Fruit fly (Drosophila melanogaster) whole organism, adult: ENCODE measurements around the gene CG31827.
"Not testable (repeated sequence)": the region's sequence is repeated elsewhere in the genome, so short reads cannot be mapped to it uniquely, and the experiment has no call there.

ENCODE experiments used
- CG11617 ChIP-seq: fragments of 200-800 bp; sonication (Bioruptor generic); optimal IDR thresholded peaks from 2 replicates; lab custom pipeline; 2017; ENCODE audit warnings: mild to moderate bottlenecking, missing biosample characterization, missing genetic modification reagents, missing genetic modification characterization
- CG12768 ChIP-seq: fragments of 200-800 bp; sonication (Bioruptor generic); optimal IDR thresholded peaks from 2 replicates; lab custom pipeline; 2017; ENCODE audit warnings: missing biosample characterization, missing genetic modification characterization, mild to moderate bottlenecking, moderate library complexity, missing genetic modification reagents
- CG33017 ChIP-seq: fragments of 200-800 bp; sonication (Bioruptor generic); optimal IDR thresholded peaks from 2 replicates; lab custom pipeline; 2018; ENCODE audit warnings: missing biosample characterization, mild to moderate bottlenecking, missing genetic modification characterization, moderate library complexity
- CG7101 ChIP-seq: fragments of 200-800 bp; sonication (Bioruptor generic); optimal IDR thresholded peaks from 2 replicates; lab custom pipeline; 2018; ENCODE audit warnings: missing biosample characterization, mild to moderate bottlenecking, missing genetic modification characterization, moderate library complexity
- Crg-1 ChIP-seq: fragments of 200-800 bp; sonication (Bioruptor generic); optimal IDR thresholded peaks from 2 replicates; lab custom pipeline; 2016; ENCODE audit warnings: missing biosample characterization, missing genetic modification characterization
- Mnt ChIP-seq: fragments of 200-800 bp; sonication (Bioruptor generic); optimal IDR thresholded peaks from 2 replicates; lab custom pipeline; 2016; ENCODE audit warnings: missing biosample characterization, mild to moderate bottlenecking, missing genetic modification characterization
- kay ChIP-seq: fragments of 200-800 bp; sonication (Bioruptor generic); peaks from one replicate; lab custom pipeline; 2016; ENCODE audit warnings: missing biosample characterization, missing genetic modification characterization, borderline replicate concordance
- pad ChIP-seq: fragments of 200-800 bp; sonication (Bioruptor generic); optimal IDR thresholded peaks from 3 replicates; lab custom pipeline; 2017; ENCODE audit warnings: missing biosample characterization, missing genetic modification characterization, mild to moderate bottlenecking, moderate library complexity, missing genetic modification reagents
- tj ChIP-seq: fragments of 200-800 bp; sonication (Bioruptor generic); optimal IDR thresholded peaks from 3 replicates; lab custom pipeline; 2017; ENCODE audit warnings: missing biosample characterization, mild to moderate bottlenecking, missing genetic modification characterization, moderate library complexity
- toe ChIP-seq: fragments of 200-800 bp; sonication (Bioruptor generic); optimal IDR thresholded peaks from 2 replicates; lab custom pipeline; 2016; ENCODE audit warnings: missing biosample characterization, missing genetic modification characterization

DNA sequence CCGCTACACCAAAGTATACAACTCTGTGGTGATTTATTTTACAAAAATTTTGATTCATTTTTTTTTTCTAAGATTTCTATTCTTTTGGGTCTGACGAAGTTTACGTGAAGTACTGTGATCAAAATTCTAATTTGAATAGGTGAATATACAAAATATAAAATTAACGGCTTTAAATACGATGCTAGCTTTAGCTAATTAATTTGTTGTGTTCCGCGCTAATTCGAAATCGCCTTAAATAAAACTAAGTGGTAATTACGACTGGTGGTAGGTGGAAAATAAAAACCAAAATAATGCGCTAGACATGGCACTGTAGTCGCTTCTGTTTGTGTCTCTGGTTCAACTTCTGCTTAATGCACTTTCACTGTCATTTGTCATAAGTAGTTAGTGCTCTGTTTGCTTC, 6.0 kb downstream of the CG31827 start, which contains the start of gene CG43924:
- TF ChIP-seq kay (GFP tag; lab: Kevin White, UChicago); Crg-1 (GFP tag; lab: Kevin White, UChicago); Mnt (GFP tag; lab: Kevin White, UChicago); CG12768 (GFP tag; lab: Kevin White, UChicago); CG11617 (GFP tag; lab: Kevin White, UChicago); CG33017 (tag; lab: Kevin White, UChicago); toe (GFP tag; lab: Kevin White, UChicago); tj; pad (GFP tag; lab: Kevin White, UChicago); CG7101 (tag; lab: Kevin White, UChicago): not testable (repeated sequence)
